Worm (Caenorhabditis elegans) whole organism, L1 larva: Measurements from ENCODE around the gene T13H5.8.

Experiments used
- C34B4.2 ChIP-seq: sonication (generic microtip); optimal IDR thresholded peaks from 2 replicates; lab custom pipeline; 2017; ENCODE audit warnings: mild to moderate bottlenecking, missing genetic modification characterization, missing compliant biosample characterization
- F16B12.6 ChIP-seq: fragments of 150-350 bp; optimal IDR thresholded peaks from 2 replicates; lab custom pipeline; 2014; ENCODE audit warnings: missing biosample characterization, missing genetic modification characterization
- aha-1 ChIP-seq: fragments of 150-350 bp; optimal IDR thresholded peaks from 2 replicates; lab custom pipeline; 2014; ENCODE audit warnings: missing biosample characterization, missing genetic modification characterization
- aly-2 ChIP-seq: fragments of 150-350 bp; optimal IDR thresholded peaks from 2 replicates; lab custom pipeline; 2014; ENCODE audit warnings: missing biosample characterization, missing genetic modification characterization
- ama-1 ChIP-seq: fragments of 150-350 bp; optimal IDR thresholded peaks from 2 replicates; lab custom pipeline; 2014
- ceh-88 ChIP-seq: fragments of 200-800 bp; sonication (Bioruptor generic); IDR thresholded peaks from 2 replicates; pipeline ENCODE4 v1.3.6; 2022; ENCODE audit warnings: missing genetic modification characterization, missing compliant biosample characterization
- ces-1 ChIP-seq: fragments of 150-350 bp; optimal IDR thresholded peaks from 2 replicates; lab custom pipeline; 2014; ENCODE audit warnings: missing biosample characterization, missing genetic modification reagents, missing genetic modification characterization
- dsc-1 ChIP-seq: sonication (generic microtip); optimal IDR thresholded peaks from 2 replicates; lab custom pipeline; 2016; ENCODE audit warnings: mild to moderate bottlenecking, missing genetic modification characterization, missing compliant biosample characterization
- efl-3 ChIP-seq: fragments of 200-800 bp; sonication (Bioruptor generic); optimal IDR thresholded peaks from 2 replicates; lab custom pipeline; 2018; ENCODE audit warnings: mild to moderate bottlenecking, missing genetic modification characterization, missing compliant biosample characterization
- egl-13 ChIP-seq: sonication (generic microtip); optimal IDR thresholded peaks from 2 replicates; lab custom pipeline; 2016; ENCODE audit warnings: missing genotype, missing genetic modification reagents, missing genetic modification characterization, missing compliant biosample characterization
- egl-27 ChIP-seq, 2 experiments: fragments of 150-350 bp in 1 of 2; sonication (generic microtip); optimal IDR thresholded peaks; 3 replicates each; lab custom pipeline; 2017 to 2018; ENCODE audit warnings: missing biosample characterization in 2 of 2, missing genetic modification characterization in 2 of 2, missing genetic modification reagents in 2 of 2
- fkh-10 ChIP-seq: sonication (generic microtip); optimal IDR thresholded peaks from 2 replicates; lab custom pipeline; 2017; ENCODE audit warnings: missing biosample characterization, missing genetic modification reagents, missing genetic modification characterization
- fkh-8 ChIP-seq: sonication (generic microtip); optimal IDR thresholded peaks from 2 replicates; lab custom pipeline; 2016; ENCODE audit warnings: mild to moderate bottlenecking, missing genetic modification characterization, missing compliant biosample characterization
- fos-1 ChIP-seq: fragments of 150-350 bp; optimal IDR thresholded peaks from 2 replicates; lab custom pipeline; 2014; ENCODE audit warnings: missing biosample characterization, missing genetic modification characterization
- grh-1 ChIP-seq: fragments of 200-800 bp; sonication (Bioruptor generic); IDR thresholded peaks from 2 replicates; pipeline ENCODE4 v1.3.6; 2022; ENCODE audit warnings: missing genetic modification reagents, missing genetic modification characterization, missing compliant biosample characterization
- hlh-17 ChIP-seq: fragments of 200-800 bp; sonication (Bioruptor generic); optimal IDR thresholded peaks from 2 replicates; lab custom pipeline; 2018; ENCODE audit warnings: missing genetic modification characterization, mild to moderate bottlenecking, missing compliant biosample characterization, moderate library complexity, borderline replicate concordance
- hlh-4 ChIP-seq: sonication (generic microtip); optimal IDR thresholded peaks from 2 replicates; lab custom pipeline; 2016; ENCODE audit warnings: mild to moderate bottlenecking, missing genetic modification characterization, missing compliant biosample characterization
- hpl-2 ChIP-seq: fragments of 150-350 bp; optimal IDR thresholded peaks from 2 replicates; lab custom pipeline; 2014; ENCODE audit warnings: missing biosample characterization, missing genetic modification reagents, missing genetic modification characterization
- isw-1 ChIP-seq: fragments of 200-800 bp; sonication (Bioruptor generic); IDR thresholded peaks from 2 replicates; pipeline ENCODE4 v1.3.6; 2022; ENCODE audit warnings: missing genetic modification characterization, missing compliant biosample characterization
- lin-14 ChIP-seq: fragments of 200-800 bp; sonication (Bioruptor generic); optimal IDR thresholded peaks from 2 replicates; lab custom pipeline; 2018; ENCODE audit warnings: mild to moderate bottlenecking, missing genetic modification characterization, moderate library complexity, missing compliant biosample characterization
- lin-15B ChIP-seq: fragments of 150-350 bp; sonication (generic microtip); optimal IDR thresholded peaks from 3 replicates; lab custom pipeline; 2014; ENCODE audit warnings: missing biosample characterization, missing genetic modification characterization
- lin-35 ChIP-seq, 2 experiments: fragments of 150-350 bp; optimal IDR thresholded peaks; 2 replicates each; lab custom pipeline; 2014; ENCODE audit warnings: missing biosample characterization in 2 of 2, missing genetic modification characterization in 2 of 2, missing genetic modification reagents in 2 of 2
- lin-39 ChIP-seq: fragments of 150-350 bp; optimal IDR thresholded peaks from 2 replicates; lab custom pipeline; 2014; ENCODE audit warnings: missing biosample characterization, missing genetic modification reagents, missing genetic modification characterization
- lir-3 ChIP-seq: sonication (generic microtip); optimal IDR thresholded peaks from 2 replicates; lab custom pipeline; 2016; ENCODE audit warnings: mild to moderate bottlenecking, missing genetic modification characterization, moderate library complexity, missing compliant biosample characterization; ENCODE audit not compliant: poor library complexity
- mab-9 ChIP-seq: fragments of 200-800 bp; sonication (Bioruptor generic); IDR thresholded peaks from 2 replicates; pipeline ENCODE4 v1.3.6; 2022; ENCODE audit warnings: missing genetic modification reagents, missing genetic modification characterization, missing compliant biosample characterization
- nhr-19 ChIP-seq: fragments of 200-800 bp; sonication (Bioruptor generic); conservative IDR thresholded peaks from 2 replicates; pipeline ENCODE4 v1.3.6; 2022; ENCODE audit warnings: missing genetic modification characterization, missing compliant biosample characterization
- nhr-20 ChIP-seq: sonication (generic microtip); optimal IDR thresholded peaks from 2 replicates; lab custom pipeline; 2016; ENCODE audit warnings: mild to moderate bottlenecking, missing genetic modification characterization, missing compliant biosample characterization
- nhr-28 ChIP-seq: fragments of 150-350 bp; optimal IDR thresholded peaks from 2 replicates; lab custom pipeline; 2014; ENCODE audit warnings: missing biosample characterization, missing genetic modification characterization
- nhr-47 ChIP-seq: sonication (generic microtip); optimal IDR thresholded peaks from 2 replicates; lab custom pipeline; 2016; ENCODE audit warnings: mild to moderate bottlenecking, missing genetic modification characterization, moderate library complexity, missing compliant biosample characterization
- nhr-71 ChIP-seq: sonication (generic microtip); optimal IDR thresholded peaks from 2 replicates; lab custom pipeline; 2016; ENCODE audit warnings: mild to moderate bottlenecking, missing genetic modification characterization, moderate library complexity, missing compliant biosample characterization
- nhr-76 ChIP-seq: sonication (generic microtip); optimal IDR thresholded peaks from 2 replicates; lab custom pipeline; 2017; ENCODE audit warnings: missing biosample characterization, missing genetic modification characterization
- nhr-77 ChIP-seq: fragments of 150-350 bp; optimal IDR thresholded peaks from 2 replicates; lab custom pipeline; 2014; ENCODE audit warnings: missing biosample characterization, missing genetic modification characterization
- nhr-85 ChIP-seq: sonication (generic microtip); peaks from one replicate; lab custom pipeline; 2016; ENCODE audit warnings: missing genetic modification characterization, inconsistent platforms, missing compliant biosample characterization
- nhr-90 ChIP-seq: sonication (generic microtip); optimal IDR thresholded peaks from 2 replicates; lab custom pipeline; 2016; ENCODE audit warnings: mild to moderate bottlenecking, missing genetic modification characterization, missing compliant biosample characterization; ENCODE audit not compliant: poor library complexity
- pqm-1 ChIP-seq: sonication (generic microtip); optimal IDR thresholded peaks from 3 replicates; lab custom pipeline; 2017; ENCODE audit warnings: missing biosample characterization, missing genetic modification characterization
- skn-1 ChIP-seq: fragments of 150-350 bp; optimal IDR thresholded peaks from 2 replicates; lab custom pipeline; 2014; ENCODE audit warnings: missing biosample characterization, missing genetic modification characterization
- snu-23 ChIP-seq: sonication (generic microtip); optimal IDR thresholded peaks from 2 replicates; lab custom pipeline; 2016; ENCODE audit warnings: missing genetic modification characterization, missing compliant biosample characterization
- swsn-7 ChIP-seq: sonication (generic microtip); optimal IDR thresholded peaks from 2 replicates; lab custom pipeline; 2016; ENCODE audit warnings: missing genetic modification characterization, missing compliant biosample characterization
- tbx-2 ChIP-seq: sonication (generic microtip); optimal IDR thresholded peaks from 2 replicates; lab custom pipeline; 2016; ENCODE audit warnings: missing genetic modification characterization, missing compliant biosample characterization
- tlp-1 ChIP-seq: fragments of 150-350 bp; optimal IDR thresholded peaks from 2 replicates; lab custom pipeline; 2014; ENCODE audit warnings: missing biosample characterization, missing genetic modification characterization
- unc-130 ChIP-seq: fragments of 150-350 bp; optimal IDR thresholded peaks from 2 replicates; lab custom pipeline; 2017; ENCODE audit warnings: missing biosample characterization, missing genetic modification characterization, inconsistent platforms
- unc-62 ChIP-seq: fragments of 150-350 bp; optimal IDR thresholded peaks from 2 replicates; lab custom pipeline; 2014; ENCODE audit warnings: missing biosample characterization, missing genetic modification reagents, missing genetic modification characterization
- unc-86 ChIP-seq: sonication (generic microtip); optimal IDR thresholded peaks from 2 replicates; lab custom pipeline; 2016; ENCODE audit warnings: missing genetic modification characterization, missing compliant biosample characterization
- vab-15 ChIP-seq: sonication (generic microtip); optimal IDR thresholded peaks from 2 replicates; lab custom pipeline; 2017; ENCODE audit warnings: missing genotype, mild to moderate bottlenecking, missing genetic modification characterization, missing compliant biosample characterization
- xbp-1 ChIP-seq: sonication (generic microtip); optimal IDR thresholded peaks from 2 replicates; lab custom pipeline; 2016; ENCODE audit warnings: missing genetic modification characterization, missing compliant biosample characterization
- zag-1 ChIP-seq: fragments of 150-350 bp; optimal IDR thresholded peaks from 2 replicates; lab custom pipeline; 2014; ENCODE audit warnings: missing biosample characterization, missing genetic modification characterization

Gene T13H5.8

ce11 chrII:8551100-8551499 lies 32.8 kb downstream of the T13H5.8 start:
- TF ChIP-seq lin-14 (GFP tag; lab: Kevin White, UChicago), result peak; percentile 50
- no peak for TF ChIP-seq tlp-1
- peak; percentile 91 for TF ChIP-seq fkh-10

- TF ChIP-seq nhr-47 (tag; lab: Kevin White, UChicago) (no peak), lin-39 (no peak), hlh-4 (tag; lab: Kevin White, UChicago) (peak; percentile 92), nhr-71 (tag; lab: Kevin White, UChicago) (peak; percentile 27), vab-15 (no peak), swsn-7 (tag; lab: Kevin White, UChicago) (no peak), skn-1 (tag; lab: Kevin White, UChicago) (no peak)
- TF ChIP-seq, all 84 proteins: peak for 2
Measured at ce11 chrII:8554568-8554967, 36.3 kb downstream of the T13H5.8 start.

- TF ChIP-seq pqm-1 (tag; lab: Kevin White, UChicago) (no peak), fkh-8 (tag; lab: Kevin White, UChicago) (no peak), nhr-76 (tag; lab: Kevin White, UChicago) (no peak), mab-9 (no peak), egl-27 (tag; optimal IDR thresholded peaks at IDR 0.05; lab: Kevin White, UChicago) (no peak), aly-2 (no peak), ceh-88 (GFP tag; lab: Robert Waterston, UW) (no peak), F16B12.6 (no peak)
Measured at ce11 chrII:8556166-8556565, 37.9 kb downstream of the T13H5.8 start, which contains the start of gene glb-27. Gene glb-27 (minus strand): TSS chrII:8556266.

- TF ChIP-seq fkh-10, result peak; percentile 98
- TF ChIP-seq nhr-71 (tag; lab: Kevin White, UChicago), result peak; percentile 9
- TF ChIP-seq nhr-20, result no peak
- TF ChIP-seq ces-1 (GFP tag; lab: Kevin White, UChicago), result peak; percentile 43
- TF ChIP-seq zag-1 (tag; lab: Kevin White, UChicago), result no peak
- no peak for TF ChIP-seq ama-1 (lab: Kevin White, UChicago)
- no peak for TF ChIP-seq unc-86 (tag; lab: Kevin White, UChicago)
- TF ChIP-seq unc-62, result no peak
- TF ChIP-seq egl-13, result no peak
- TF ChIP-seq tbx-2 (tag; lab: Kevin White, UChicago), result no peak
- no peak for TF ChIP-seq grh-1
- peak; percentile 18 for TF ChIP-seq nhr-47 (tag; lab: Kevin White, UChicago)
- peak; percentile 46 for TF ChIP-seq lin-14 (GFP tag; lab: Kevin White, UChicago)
- TF ChIP-seq swsn-7 (tag; lab: Kevin White, UChicago), result peak; percentile 12
- peak; percentile 6 for TF ChIP-seq dsc-1
- no peak for TF ChIP-seq nhr-28
- TF ChIP-seq snu-23, result peak; percentile 13
Measured at ce11 chrII:8559188-8559587, 40.9 kb downstream of the T13H5.8 start.

- peak; percentile 95 for TF ChIP-seq lir-3 (tag; lab: Kevin White, UChicago)
- TF ChIP-seq nhr-77, result peak; percentile 100
- TF ChIP-seq nhr-85 (tag; lab: Kevin White, UChicago), result peak; percentile 100
- peak; percentile 99 for TF ChIP-seq fkh-10
- peak; percentile 77 for TF ChIP-seq efl-3
- TF ChIP-seq nhr-76 (tag; lab: Kevin White, UChicago), result peak; percentile 86
- TF ChIP-seq ceh-88 (GFP tag; lab: Robert Waterston, UW), result peak; percentile 97
- TF ChIP-seq unc-62, result peak; percentile 86
- peak; percentile 98 for TF ChIP-seq aha-1 (tag; lab: Kevin White, UChicago)
- peak; percentile 99 for TF ChIP-seq nhr-90 (tag; lab: Kevin White, UChicago)
- peak; percentile 99 for TF ChIP-seq xbp-1 (tag; lab: Kevin White, UChicago)
- peak; percentile 99 for TF ChIP-seq unc-130 (tag; lab: Kevin White, UChicago)
- TF ChIP-seq fos-1 (tag; lab: Kevin White, UChicago), result peak; percentile 97
- TF ChIP-seq lin-35 (GFP tag; optimal IDR thresholded peaks at IDR 0.05; lab: Kevin White, UChicago), result peak; percentile 97 to 99
- TF ChIP-seq hlh-4 (tag; lab: Kevin White, UChicago), result no peak
- peak; percentile 99 for TF ChIP-seq isw-1
- TF ChIP-seq hlh-17 (GFP tag; lab: Kevin White, UChicago), result no peak
- TF ChIP-seq pqm-1 (tag; lab: Kevin White, UChicago), result peak; percentile 54
- TF ChIP-seq C34B4.2 (tag; lab: Kevin White, UChicago), result peak; percentile 65
- TF ChIP-seq vab-15, result peak; percentile 99
- peak; percentile 100 for TF ChIP-seq lin-15B (tag; lab: Kevin White, UChicago)
- peak; percentile 99 for TF ChIP-seq nhr-19 (GFP tag; lab: Robert Waterston, UW)
- peak; percentile 99 for TF ChIP-seq hpl-2 (GFP tag; lab: Kevin White, UChicago)
- peak; percentile 100 for TF ChIP-seq lin-14 (GFP tag; lab: Kevin White, UChicago)
Measured at ce11 chrII:8561227-8561626, 42.9 kb downstream of the T13H5.8 start, which contains the start of gene iff-2. Gene iff-2 (minus strand): TSS chrII:8561367.
